In the genomic region with DNA sequence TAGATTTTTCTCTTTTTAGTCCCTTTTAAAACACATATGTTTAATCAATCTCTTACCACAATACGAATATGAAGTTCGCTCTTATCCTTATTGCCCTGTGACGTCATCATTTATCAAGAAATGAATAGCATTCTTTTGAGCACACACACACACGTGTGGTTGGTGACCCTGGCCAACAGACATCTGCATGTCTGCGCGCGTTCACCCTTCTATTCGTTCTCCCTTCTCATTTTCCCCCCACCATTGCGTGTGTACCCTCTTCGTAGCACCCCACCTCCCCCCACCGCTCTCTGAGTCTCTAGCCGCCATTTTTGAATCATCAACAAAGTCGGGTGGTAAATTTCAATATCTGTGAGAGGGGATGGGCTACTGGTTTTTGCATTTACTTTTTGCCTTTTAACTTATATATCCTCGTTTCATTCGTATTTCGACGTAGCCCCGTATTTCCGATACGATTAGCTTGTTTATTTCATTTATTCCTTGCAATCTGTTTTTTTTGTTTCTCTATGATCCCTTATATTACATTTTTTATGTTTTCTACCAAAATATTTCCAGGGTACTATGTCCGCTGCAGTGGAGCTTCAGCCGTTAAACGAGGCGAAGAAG, we compare ENCODE assay signal across 4 worm cellular contexts.
TF ChIP-seq lines count a peak whose summit lies in the region.

A gene (plus strand): TSS at position 556 of the 606 bp plus-strand sequence.

TF ChIP-seq in whole organism, L2 larva, 48 proteins besides CTCF, POLR2A, EP300 and RAD21 (continues in another document):
- TF ChIP-seq nhr-237 (tag; optimal IDR thresholded peaks at IDR 0.05; lab: Kevin White, UChicago) (no peak), alr-1 (tag; optimal IDR thresholded peaks at IDR 0.05; lab: Kevin White, UChicago) (no peak), mbf-1 (tag; optimal IDR thresholded peaks at IDR 0.05; lab: Kevin White, UChicago) (no peak), Y55F3AM.14 (GFP tag; optimal IDR thresholded peaks at IDR 0.05; lab: Kevin White, UChicago) (no peak), egl-27 (tag; optimal IDR thresholded peaks at IDR 0.05; lab: Kevin White, UChicago) (no peak), ztf-4 (tag; optimal IDR thresholded peaks at IDR 0.05; lab: Kevin White, UChicago) (no peak), sma-3 (GFP tag; optimal IDR thresholded peaks at IDR 0.05; lab: Kevin White, UChicago) (no peak), peb-1 (tag; optimal IDR thresholded peaks at IDR 0.05; lab: Kevin White, UChicago) (no peak), nhr-77 (tag; optimal IDR thresholded peaks at IDR 0.05; lab: Kevin White, UChicago) (no peak), nhr-10 (tag; optimal IDR thresholded peaks at IDR 0.05; lab: Kevin White, UChicago) (no peak), mab-5 (tag; optimal IDR thresholded peaks at IDR 0.05; lab: Kevin White, UChicago) (peak; percentile 5), ama-1 (optimal IDR thresholded peaks at IDR 0.05; lab: Kevin White, UChicago) (no peak), sem-4 (tag; optimal IDR thresholded peaks at IDR 0.05; lab: Kevin White, UChicago) (peak; percentile 36), ceh-16 (tag; optimal IDR thresholded peaks at IDR 0.05; lab: Kevin White, UChicago) (no peak), unc-55 (GFP tag; optimal IDR thresholded peaks at IDR 0.05; lab: Kevin White, UChicago) (peak; percentile 52), lin-13 (GFP tag; optimal IDR thresholded peaks at IDR 0.05; lab: Kevin White, UChicago) (peak; percentile 32), gmeb-1 (tag; optimal IDR thresholded peaks at IDR 0.05; lab: Kevin White, UChicago) (no peak), unc-62 (GFP tag; optimal IDR thresholded peaks at IDR 0.05; lab: Kevin White, UChicago) (no peak), nhr-11 (tag; optimal IDR thresholded peaks at IDR 0.05; lab: Kevin White, UChicago) (no peak), ztf-1 (GFP tag; conservative IDR thresholded peaks at IDR 0.05; lab: Robert Waterston, UW) (no peak), ZK546.5 (tag; optimal IDR thresholded peaks at IDR 0.05; lab: Kevin White, UChicago) (no peak), ztf-11 (tag; optimal IDR thresholded peaks at IDR 0.05; lab: Kevin White, UChicago) (no peak)

TF ChIP-seq in whole organism, L4 larva, 104 proteins besides CTCF, POLR2A, EP300 and RAD21 (continues in another document):
- no peak for TF ChIP-seq dpl-1 (GFP tag; optimal IDR thresholded peaks at IDR 0.05; lab: Kevin White, UChicago)
- no peak for TF ChIP-seq ces-1 (GFP tag; optimal IDR thresholded peaks at IDR 0.05; lab: Kevin White, UChicago)
- no peak for TF ChIP-seq skn-1 (tag; optimal IDR thresholded peaks at IDR 0.05; lab: Kevin White, UChicago)
- no peak for TF ChIP-seq snpc-4 (tag; optimal IDR thresholded peaks at IDR 0.05; lab: Kevin White, UChicago)
- TF ChIP-seq duxl-1 (tag; optimal IDR thresholded peaks at IDR 0.05; lab: Kevin White, UChicago; ENCODE audit: poor library complexity) = no peak
- TF ChIP-seq lir-3 (tag; optimal IDR thresholded peaks at IDR 0.05; lab: Kevin White, UChicago) = no peak
- TF ChIP-seq nhr-102 (tag; optimal IDR thresholded peaks at IDR 0.05; lab: Kevin White, UChicago) = no peak
- TF ChIP-seq dmd-9 (GFP tag; IDR thresholded peaks at IDR 0.05; lab: Robert Waterston, UW) = no peak
- 0 out of 2 replicates have a peak, but pooled peaks have one; percentile 13 for TF ChIP-seq set-16 (GFP tag; IDR thresholded peaks at IDR 0.05; lab: Robert Waterston, UW)
- TF ChIP-seq F44E2.7 (GFP tag; IDR thresholded peaks at IDR 0.05; lab: Robert Waterston, UW) = no peak
- no peak for TF ChIP-seq lin-29 (GFP tag; IDR thresholded peaks at IDR 0.05; lab: Robert Waterston, UW)
- TF ChIP-seq nhr-76 (tag; optimal IDR thresholded peaks at IDR 0.05; lab: Kevin White, UChicago) = no peak
- no peak for TF ChIP-seq nhr-111 (GFP tag; optimal IDR thresholded peaks at IDR 0.05; lab: Kevin White, UChicago)
- TF ChIP-seq nhr-42 (GFP tag; IDR thresholded peaks at IDR 0.05; lab: Robert Waterston, UW) = no peak
- no peak for TF ChIP-seq gei-8 (GFP tag; optimal IDR thresholded peaks at IDR 0.05; lab: Kevin White, UChicago)
- TF ChIP-seq lsy-2 (tag; optimal IDR thresholded peaks at IDR 0.05; lab: Kevin White, UChicago) = peak in 1 of 2 experiments; percentile 40
- no peak for TF ChIP-seq fos-1 (tag; optimal IDR thresholded peaks at IDR 0.05; lab: Kevin White, UChicago)
- TF ChIP-seq zfp-2 (tag; optimal IDR thresholded peaks at IDR 0.05; lab: Kevin White, UChicago) = no peak
- no peak for TF ChIP-seq saeg-2 (GFP tag; IDR thresholded peaks at IDR 0.05; lab: Robert Waterston, UW)
- no peak for TF ChIP-seq tag-97 (GFP tag; IDR thresholded peaks at IDR 0.05; lab: Robert Waterston, UW)
- TF ChIP-seq F10B5.3 (tag; optimal IDR thresholded peaks at IDR 0.05; lab: Kevin White, UChicago) = no peak
- no peak for TF ChIP-seq zip-11 (GFP tag; IDR thresholded peaks at IDR 0.05; lab: Robert Waterston, UW)
- peak; percentile 16 for TF ChIP-seq rbr-2 (tag; optimal IDR thresholded peaks at IDR 0.05; lab: Kevin White, UChicago)

TF ChIP-seq in whole organism, late embryonic, 69 proteins besides CTCF, POLR2A, EP300 and RAD21:
- peak; percentile 51 for TF ChIP-seq elt-2 (tag; optimal IDR thresholded peaks at IDR 0.05; lab: Kevin White, UChicago)
- TF ChIP-seq pat-9 (tag; optimal IDR thresholded peaks at IDR 0.05; lab: Kevin White, UChicago) = peak; percentile 6
- TF ChIP-seq tbx-7 (tag; optimal IDR thresholded peaks at IDR 0.05; lab: Kevin White, UChicago) = no peak
- TF ChIP-seq hlh-30 (tag; optimal IDR thresholded peaks at IDR 0.05; lab: Kevin White, UChicago; ENCODE audit: insufficient read depth) = peak; percentile 5

TF ChIP-seq in whole organism, mixed stage, embryonic, 35 proteins besides CTCF, POLR2A, EP300 and RAD21:
- TF ChIP-seq mls-2 (tag; optimal IDR thresholded peaks at IDR 0.05; lab: Kevin White, UChicago) (peak; percentile 40), zip-8 (tag; optimal IDR thresholded peaks at IDR 0.05; lab: Kevin White, UChicago) (peak; percentile 45), M03D4.4 (tag; optimal IDR thresholded peaks at IDR 0.05; lab: Kevin White, UChicago) (peak; percentile 34), bed-3 (GFP tag; optimal IDR thresholded peaks at IDR 0.05; lab: Kevin White, UChicago) (no peak), hlh-1 (tag; optimal IDR thresholded peaks at IDR 0.05; lab: Kevin White, UChicago) (peak; percentile 8), nhr-2 (tag; optimal IDR thresholded peaks at IDR 0.05; lab: Kevin White, UChicago) (peak; percentile 33), ceh-43 (GFP tag; optimal IDR thresholded peaks at IDR 0.05; lab: Kevin White, UChicago) (no peak), cnd-1 (tag; optimal IDR thresholded peaks at IDR 0.05; lab: Kevin White, UChicago) (peak; percentile 13), ham-2 (GFP tag; optimal IDR thresholded peaks at IDR 0.05; lab: Kevin White, UChicago) (peak; percentile 16), mep-1 (tag; optimal IDR thresholded peaks at IDR 0.05; lab: Kevin White, UChicago) (peak; percentile 69), ceh-83 (GFP tag; optimal IDR thresholded peaks at IDR 0.05; lab: Kevin White, UChicago) (no peak), unc-120 (tag; optimal IDR thresholded peaks at IDR 0.05; lab: Kevin White, UChicago; ENCODE audit: poor library complexity, severe bottlenecking) (peak; percentile 11)
TF ChIP-seq in whole organism, mixed stage, embryonic: peak in this region for 9.
